Worm (Caenorhabditis elegans) whole organism, L4 larva: ENCODE measurements around the gene F19H6.6.

Experiments used
- F26F4.8 ChIP-seq: fragments of 200-800 bp; sonication (Bioruptor generic); conservative IDR thresholded peaks from 2 replicates; pipeline ENCODE4 v1.3.6; 2022; ENCODE audit warnings: missing genetic modification characterization, missing compliant biosample characterization
- F37D6.2 ChIP-seq: sonication (generic microtip); optimal IDR thresholded peaks from 2 replicates; lab custom pipeline; 2016; ENCODE audit warnings: mild to moderate bottlenecking, missing genetic modification characterization, missing compliant biosample characterization
- F44E2.7 ChIP-seq: fragments of 200-800 bp; sonication (Bioruptor generic); IDR thresholded peaks from 2 replicates; pipeline ENCODE4 v2.1.2; 2022; ENCODE audit warnings: missing genetic modification characterization, missing compliant biosample characterization
- Y105C5A.15 ChIP-seq: fragments of 200-800 bp; sonication (Bioruptor generic); IDR thresholded peaks from 2 replicates; pipeline ENCODE4 v1.3.6; 2022; ENCODE audit warnings: missing genetic modification characterization, missing compliant biosample characterization
- Y48G9A.11 ChIP-seq: fragments of 200-800 bp; sonication (Bioruptor generic); IDR thresholded peaks from 2 replicates; pipeline ENCODE4 v1.3.6; 2022; ENCODE audit warnings: missing genetic modification reagents, missing genetic modification characterization, missing compliant biosample characterization
- Y5F2A.4 ChIP-seq: fragments of 200-800 bp; sonication (Bioruptor generic); optimal IDR thresholded peaks from 2 replicates; lab custom pipeline; 2018; ENCODE audit warnings: mild to moderate bottlenecking, missing genetic modification characterization, missing compliant biosample characterization
- aha-1 ChIP-seq: fragments of 150-350 bp; peaks from one replicate; lab custom pipeline; 2014; ENCODE audit warnings: missing biosample characterization, missing genetic modification characterization
- ama-1 ChIP-seq: fragments of 150-350 bp; optimal IDR thresholded peaks from 2 replicates; lab custom pipeline; 2014; ENCODE audit warnings: inconsistent platforms, mixed read lengths
- ceh-28 ChIP-seq: fragments of 150-350 bp; optimal IDR thresholded peaks from 2 replicates; lab custom pipeline; 2014; ENCODE audit warnings: missing biosample characterization, missing genetic modification reagents, missing genetic modification characterization
- ceh-32 ChIP-seq: sonication (generic microtip); optimal IDR thresholded peaks from 2 replicates; lab custom pipeline; 2016; ENCODE audit warnings: mild to moderate bottlenecking, missing genetic modification characterization, missing compliant biosample characterization; ENCODE audit not compliant: poor library complexity
- ctbp-1 ChIP-seq: fragments of 200-800 bp; sonication (Bioruptor generic); IDR thresholded peaks from 2 replicates; pipeline ENCODE4 v1.3.6; 2022; ENCODE audit warnings: missing genetic modification reagents, missing genetic modification characterization, missing compliant biosample characterization
- daf-12 ChIP-seq: fragments of 150-350 bp; optimal IDR thresholded peaks from 2 replicates; lab custom pipeline; 2014; ENCODE audit warnings: missing biosample characterization, missing genetic modification reagents, missing genetic modification characterization
- daf-16 ChIP-seq, 3 experiments: sonication (generic microtip); optimal IDR thresholded peaks; 2 replicates each; lab custom pipeline; 2016 to 2017; ENCODE audit warnings: missing genetic modification characterization in 3 of 3, missing genetic modification reagents in 3 of 3, mild to moderate bottlenecking in 2 of 3, missing compliant biosample characterization in 2 of 3, missing biosample characterization in 1 of 3, moderate library complexity in 1 of 3
- dmd-6 ChIP-seq: fragments of 200-800 bp; sonication (Bioruptor generic); IDR thresholded peaks from 2 replicates; pipeline ENCODE4 v1.3.6; 2022; ENCODE audit warnings: missing genetic modification reagents, missing genetic modification characterization, missing compliant biosample characterization
- dpl-1 ChIP-seq: fragments of 150-350 bp; optimal IDR thresholded peaks from 2 replicates; lab custom pipeline; 2014; ENCODE audit warnings: missing biosample characterization, missing genetic modification reagents, missing genetic modification characterization
- dve-1 ChIP-seq: sonication (generic microtip); optimal IDR thresholded peaks from 2 replicates; lab custom pipeline; 2017; ENCODE audit warnings: antibody characterized with exemption, mild to moderate bottlenecking, missing genetic modification characterization, missing compliant biosample characterization; ENCODE audit not compliant: insufficient read depth
- egl-27 ChIP-seq: sonication (generic microtip); optimal IDR thresholded peaks from 3 replicates; lab custom pipeline; 2017; ENCODE audit warnings: missing biosample characterization, missing genetic modification reagents, missing genetic modification characterization
- gei-8 ChIP-seq: fragments of 200-800 bp; sonication (Bioruptor generic); optimal IDR thresholded peaks from 2 replicates; lab custom pipeline; 2018; ENCODE audit warnings: mild to moderate bottlenecking, missing genetic modification characterization, missing compliant biosample characterization
- hif-1 ChIP-seq, 2 experiments: sonication (generic microtip); optimal IDR thresholded peaks; 2 replicates each; lab custom pipeline; 2016 to 2017; ENCODE audit warnings: missing compliant biosample characterization in 2 of 2, missing genetic modification characterization in 2 of 2, missing genetic modification reagents in 2 of 2, missing genotype in 2 of 2, mild to moderate bottlenecking in 1 of 2
- hlh-11 ChIP-seq: fragments of 200-800 bp; sonication (Bioruptor generic); optimal IDR thresholded peaks from 2 replicates; lab custom pipeline; 2018; ENCODE audit warnings: mild to moderate bottlenecking, missing genetic modification characterization, missing compliant biosample characterization
- hlh-30 ChIP-seq: sonication (generic microtip); optimal IDR thresholded peaks from 2 replicates; lab custom pipeline; 2017; ENCODE audit warnings: antibody characterized with exemption, mild to moderate bottlenecking, missing genetic modification characterization, missing compliant biosample characterization; ENCODE audit not compliant: insufficient read depth
- jun-1 ChIP-seq: fragments of 150-350 bp; optimal IDR thresholded peaks from 2 replicates; lab custom pipeline; 2014; ENCODE audit warnings: missing biosample characterization, missing genetic modification reagents, missing genetic modification characterization
- lin-15B ChIP-seq: fragments of 150-350 bp; sonication (generic microtip); optimal IDR thresholded peaks from 3 replicates; lab custom pipeline; 2014; ENCODE audit warnings: missing biosample characterization, missing genetic modification characterization
- lin-29 ChIP-seq: fragments of 200-800 bp; sonication (Bioruptor generic); IDR thresholded peaks from 2 replicates; pipeline ENCODE4 v1.3.6; 2022; ENCODE audit warnings: missing genetic modification reagents, missing genetic modification characterization, missing compliant biosample characterization
- lin-38 ChIP-seq: fragments of 200-800 bp; sonication (Bioruptor generic); IDR thresholded peaks from 2 replicates; pipeline ENCODE4 v1.3.6; 2022; ENCODE audit warnings: missing genetic modification reagents, missing genetic modification characterization, missing compliant biosample characterization
- lin-39 ChIP-seq: fragments of 150-350 bp; optimal IDR thresholded peaks from 2 replicates; lab custom pipeline; 2014; ENCODE audit warnings: missing biosample characterization, missing genetic modification reagents, missing genetic modification characterization
- lir-3 ChIP-seq: sonication (generic microtip); optimal IDR thresholded peaks from 2 replicates; lab custom pipeline; 2016; ENCODE audit warnings: mild to moderate bottlenecking, missing genetic modification characterization, missing compliant biosample characterization
- lsy-2 ChIP-seq, 2 experiments: fragments of 150-350 bp in 1 of 2; sonication (generic microtip) in 1 of 2; optimal IDR thresholded peaks; 2 replicates each; lab custom pipeline; 2014 to 2017; ENCODE audit warnings: missing biosample characterization in 2 of 2, missing genetic modification characterization in 2 of 2
- madf-5 ChIP-seq, 2 experiments: fragments of 200-800 bp; sonication (Bioruptor generic); IDR thresholded peaks; 2 replicates each; pipeline ENCODE4 v1.3.6; 2022; ENCODE audit warnings: missing compliant biosample characterization in 2 of 2, missing genetic modification characterization in 2 of 2
- mdt-29 ChIP-seq: fragments of 200-800 bp; sonication (Bioruptor generic); IDR thresholded peaks from 2 replicates; pipeline ENCODE4 v1.3.6; 2022; ENCODE audit warnings: missing genetic modification reagents, missing genetic modification characterization, missing compliant biosample characterization
- mep-1 ChIP-seq: fragments of 150-350 bp; sonication (generic microtip); optimal IDR thresholded peaks from 3 replicates; lab custom pipeline; 2014; ENCODE audit warnings: missing biosample characterization, missing genetic modification characterization
- mxl-3 ChIP-seq: fragments of 200-800 bp; sonication (Bioruptor generic); optimal IDR thresholded peaks from 2 replicates; lab custom pipeline; 2018; ENCODE audit warnings: mild to moderate bottlenecking, missing genetic modification characterization, missing compliant biosample characterization
- nhr-10 ChIP-seq: fragments of 150-350 bp; optimal IDR thresholded peaks from 2 replicates; lab custom pipeline; 2014; ENCODE audit warnings: missing biosample characterization, missing genetic modification characterization
- nhr-11 ChIP-seq: fragments of 150-350 bp; optimal IDR thresholded peaks from 2 replicates; lab custom pipeline; 2014; ENCODE audit warnings: missing biosample characterization, missing genetic modification characterization
- nhr-28 ChIP-seq: fragments of 150-350 bp; optimal IDR thresholded peaks from 2 replicates; lab custom pipeline; 2014; ENCODE audit warnings: missing biosample characterization, missing genetic modification characterization
- pqm-1 ChIP-seq: sonication (generic microtip); optimal IDR thresholded peaks from 2 replicates; lab custom pipeline; 2017; ENCODE audit warnings: missing biosample characterization, missing genetic modification characterization
- rbr-2 ChIP-seq: sonication (generic microtip); optimal IDR thresholded peaks from 2 replicates; lab custom pipeline; 2016; ENCODE audit warnings: missing genotype, missing genetic modification characterization, missing compliant biosample characterization
- saeg-2 ChIP-seq: fragments of 200-800 bp; sonication (Bioruptor generic); IDR thresholded peaks from 2 replicates; pipeline ENCODE4 v1.3.6; 2022; ENCODE audit warnings: missing genetic modification reagents, missing genetic modification characterization, missing compliant biosample characterization
- spr-1 ChIP-seq: sonication (generic microtip); optimal IDR thresholded peaks from 2 replicates; lab custom pipeline; 2016; ENCODE audit warnings: mild to moderate bottlenecking, missing genetic modification characterization, missing compliant biosample characterization
- tag-97 ChIP-seq: fragments of 200-800 bp; sonication (Bioruptor generic); IDR thresholded peaks from 2 replicates; pipeline ENCODE4 v1.3.6; 2022; ENCODE audit warnings: missing genetic modification characterization, missing compliant biosample characterization
- unc-130 ChIP-seq: sonication (generic microtip); optimal IDR thresholded peaks from 2 replicates; lab custom pipeline; 2016; ENCODE audit warnings: missing genetic modification reagents, missing genetic modification characterization, missing compliant biosample characterization
- unc-39 ChIP-seq: sonication (generic microtip); optimal IDR thresholded peaks from 2 replicates; lab custom pipeline; 2017; ENCODE audit warnings: missing biosample characterization, missing genetic modification characterization
- unc-62 ChIP-seq, 3 experiments: fragments of 150-350 bp in 1 of 3; sonication (generic microtip); optimal IDR thresholded peaks in 2 of 3; peaks in 1 of 3; 1 replicate in 1 of 3; 2 replicates in 2 of 3; lab custom pipeline; 2014 to 2017; ENCODE audit warnings: missing biosample characterization in 3 of 3, missing genetic modification characterization in 3 of 3, missing genetic modification reagents in 3 of 3, missing genotype in 1 of 3
- vab-7 ChIP-seq: fragments of 200-800 bp; sonication (Bioruptor generic); IDR thresholded peaks from 2 replicates; pipeline ENCODE4 v1.3.6; 2022; ENCODE audit warnings: missing genetic modification reagents, missing genetic modification characterization, missing compliant biosample characterization
- zfp-2 ChIP-seq: sonication (generic microtip); optimal IDR thresholded peaks from 2 replicates; lab custom pipeline; 2016; ENCODE audit warnings: mild to moderate bottlenecking, missing genetic modification characterization, missing compliant biosample characterization
- zfp-3 ChIP-seq: fragments of 200-800 bp; sonication (Bioruptor generic); conservative IDR thresholded peaks from 2 replicates; pipeline ENCODE4 v1.3.6; 2022; ENCODE audit warnings: missing genetic modification reagents, missing genetic modification characterization, missing compliant biosample characterization
- zip-11 ChIP-seq: fragments of 200-800 bp; sonication (Bioruptor generic); IDR thresholded peaks from 2 replicates; pipeline ENCODE4 v1.3.6; 2022; ENCODE audit warnings: missing genetic modification characterization, missing compliant biosample characterization
- ztf-11 ChIP-seq: fragments of 150-350 bp; optimal IDR thresholded peaks from 2 replicates; lab custom pipeline; 2014; ENCODE audit warnings: missing biosample characterization, missing genetic modification characterization
- ztf-7 ChIP-seq: fragments of 150-350 bp; optimal IDR thresholded peaks from 2 replicates; lab custom pipeline; 2014; ENCODE audit warnings: missing biosample characterization, missing genetic modification characterization

Gene F19H6.6

DNA sequence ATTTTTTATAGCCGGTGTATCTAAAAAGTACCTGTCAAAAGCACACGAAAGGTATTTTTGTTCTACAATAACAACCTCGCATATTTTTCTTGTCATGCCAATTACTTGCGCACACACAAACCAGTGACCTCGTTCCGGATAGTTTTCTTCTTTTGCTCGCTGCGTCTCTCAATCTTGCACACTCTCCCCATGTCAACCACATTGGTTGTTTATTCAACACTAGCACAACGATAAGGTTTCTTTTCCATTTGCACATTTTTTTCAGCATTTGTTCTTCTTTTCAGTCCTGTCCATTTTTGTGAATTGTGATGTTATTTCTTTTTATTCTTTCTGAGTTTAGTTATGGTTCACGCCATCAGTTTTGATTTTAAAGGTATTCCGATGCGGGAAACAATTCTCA is 10.4 kb upstream of the F19H6.6 start, which contains the start of gene F42F12.3:
F42F12.3 (plus strand) TSS at position 372 of the 400 bp plus-strand sequence.
- no peak for TF ChIP-seq Y5F2A.4 (GFP tag; lab: Kevin White, UChicago)
- TF ChIP-seq daf-12 = no peak
- TF ChIP-seq gei-8 (GFP tag; lab: Kevin White, UChicago) = no peak
- TF ChIP-seq nhr-28 = peak; percentile 21
- no peak for TF ChIP-seq lin-39 (tag; lab: Kevin White, UChicago)
- no peak for TF ChIP-seq zfp-3
- no peak for TF ChIP-seq madf-5 (GFP tag; IDR thresholded peaks at IDR 0.05; lab: Robert Waterston, UW)
- no peak for TF ChIP-seq zfp-2
- TF ChIP-seq lin-15B (tag; lab: Kevin White, UChicago) = no peak
- TF ChIP-seq hif-1 (tag; optimal IDR thresholded peaks at IDR 0.05; lab: Kevin White, UChicago) = no peak
- TF ChIP-seq lin-29 (GFP tag; lab: Robert Waterston, UW) = no peak
- TF ChIP-seq ztf-7 = no peak
- TF ChIP-seq nhr-11 = no peak
- no peak for TF ChIP-seq vab-7 (GFP tag; lab: Robert Waterston, UW)
- TF ChIP-seq zip-11 (GFP tag; lab: Robert Waterston, UW) = no peak
- TF ChIP-seq daf-16 (GFP tag; optimal IDR thresholded peaks at IDR 0.05; lab: Kevin White, UChicago) = no peak
- peak; percentile 87 for TF ChIP-seq daf-16 (tag; optimal IDR thresholded peaks at IDR 0.05; lab: Kevin White, UChicago)
- no peak for TF ChIP-seq Y48G9A.11 (GFP tag; lab: Robert Waterston, UW)
- TF ChIP-seq hlh-11 (tag; lab: Kevin White, UChicago) = peak; percentile 30
- TF ChIP-seq hlh-30 (tag; lab: Kevin White, UChicago) = peak; percentile 10
- no peak for TF ChIP-seq F37D6.2
- TF ChIP-seq ztf-11 (tag; lab: Kevin White, UChicago) = no peak
- TF ChIP-seq spr-1 = no peak
- no peak for TF ChIP-seq Y105C5A.15 (GFP tag; lab: Robert Waterston, UW)
- TF ChIP-seq aha-1 (tag; lab: Kevin White, UChicago) = no peak
- TF ChIP-seq dpl-1 (GFP tag; lab: Kevin White, UChicago) = no peak
- no peak for TF ChIP-seq lir-3 (tag; lab: Kevin White, UChicago)
- TF ChIP-seq dmd-6 (GFP tag; lab: Robert Waterston, UW) = peak; percentile 20; the same call in 1 of the 2 replicates
- no peak for TF ChIP-seq unc-130 (GFP tag; lab: Kevin White, UChicago)
- TF ChIP-seq nhr-10 = no peak
- TF ChIP-seq ceh-32 (tag; lab: Kevin White, UChicago) = no peak
- TF ChIP-seq ama-1 = no peak
- TF ChIP-seq pqm-1 = no peak
- no peak for TF ChIP-seq dve-1 (tag; lab: Kevin White, UChicago)

DNA sequence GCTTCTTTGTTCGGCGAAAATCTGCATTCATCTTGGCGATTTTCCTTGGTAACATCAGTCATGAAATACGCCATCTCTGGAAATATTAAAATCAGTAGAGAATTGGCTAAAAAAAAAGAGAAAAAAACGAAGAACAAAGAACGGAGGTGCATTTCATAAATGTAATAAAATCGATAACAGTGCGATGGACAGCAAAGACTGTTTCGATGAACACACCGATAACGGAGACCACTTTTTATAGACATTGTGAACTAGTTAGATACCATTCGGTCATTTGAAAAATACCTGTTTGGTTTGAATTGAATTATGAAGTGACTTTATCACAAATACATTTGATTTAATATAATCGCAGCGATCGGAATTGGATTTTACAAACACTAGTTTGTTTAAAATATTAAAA is 7.8 kb upstream of the F19H6.6 start, which contains the start of gene F42F12.4:
F42F12.4 (minus strand) TSS at position 76 of the 400 bp plus-strand sequence.
- no peak for TF ChIP-seq unc-39 (tag; lab: Kevin White, UChicago)
- no peak for TF ChIP-seq unc-130 (GFP tag; lab: Kevin White, UChicago)
- TF ChIP-seq lin-39 (tag; lab: Kevin White, UChicago) = no peak
- TF ChIP-seq ama-1 = no peak
- peak; percentile 7 for TF ChIP-seq ceh-28 (tag; lab: Kevin White, UChicago)
- no peak for TF ChIP-seq mep-1 (tag; lab: Kevin White, UChicago)
- TF ChIP-seq daf-16 (GFP tag; optimal IDR thresholded peaks at IDR 0.05; lab: Kevin White, UChicago) = no peak
- peak; percentile 22 for TF ChIP-seq daf-16 (tag; optimal IDR thresholded peaks at IDR 0.05; lab: Kevin White, UChicago)
- TF ChIP-seq mxl-3 (GFP tag; lab: Kevin White, UChicago) = no peak
- TF ChIP-seq dve-1 (tag; lab: Kevin White, UChicago) = peak; percentile 26
- TF ChIP-seq zip-11 (GFP tag; lab: Robert Waterston, UW) = no peak
- no peak for TF ChIP-seq jun-1 (tag; lab: Kevin White, UChicago)
- TF ChIP-seq F44E2.7 (GFP tag; lab: Robert Waterston, UW) = no peak
- no peak for TF ChIP-seq egl-27 (tag; lab: Kevin White, UChicago)
- TF ChIP-seq nhr-28 = peak; percentile 51
- no peak for TF ChIP-seq tag-97
- TF ChIP-seq lin-29 (GFP tag; lab: Robert Waterston, UW) = no peak
- no peak for TF ChIP-seq F26F4.8 (GFP tag; lab: Robert Waterston, UW)
- TF ChIP-seq lsy-2 (tag; optimal IDR thresholded peaks at IDR 0.05; lab: Kevin White, UChicago) = no peak
- TF ChIP-seq Y48G9A.11 (GFP tag; lab: Robert Waterston, UW) = no peak
- peak in 1 of 2 experiments; percentile 12 for TF ChIP-seq unc-62 (GFP tag; optimal IDR thresholded peaks at IDR 0.05 in 1 of 2; lab: Kevin White, UChicago)
- no peak for TF ChIP-seq unc-62 (tag; optimal IDR thresholded peaks at IDR 0.05; lab: Kevin White, UChicago)
- no peak for TF ChIP-seq saeg-2 (GFP tag; lab: Robert Waterston, UW)
- no peak for TF ChIP-seq lin-38 (GFP tag; lab: Robert Waterston, UW)
- no peak for TF ChIP-seq rbr-2 (tag; lab: Kevin White, UChicago)
- TF ChIP-seq aha-1 (tag; lab: Kevin White, UChicago) = no peak
- TF ChIP-seq nhr-10 = no peak
- TF ChIP-seq ctbp-1 = no peak
- no peak for TF ChIP-seq hlh-30 (tag; lab: Kevin White, UChicago)
- TF ChIP-seq mdt-29 (GFP tag; lab: Robert Waterston, UW) = no peak
